Fruit fly (Drosophila melanogaster) whole organism, embryonic: ENCODE measurements around the gene CG31921.

Source experiments
- CG11398 ChIP-seq: fragments of 200-800 bp; sonication (Bioruptor generic); optimal IDR thresholded peaks from 2 replicates; lab custom pipeline; 2016; ENCODE audit warnings: missing biosample characterization, missing genetic modification characterization
- CG12744 ChIP-seq: fragments of 200-800 bp; sonication (Bioruptor generic); optimal IDR thresholded peaks from 2 replicates; lab custom pipeline; 2016; ENCODE audit warnings: missing biosample characterization, missing genetic modification characterization
- CG12769 ChIP-seq: fragments of 200-800 bp; sonication (Bioruptor generic); optimal IDR thresholded peaks from 2 replicates; lab custom pipeline; 2019; ENCODE audit warnings: missing biosample characterization, mild to moderate bottlenecking, missing genetic modification characterization, moderate library complexity
- CG14014 ChIP-seq: fragments of 200-800 bp; sonication (Bioruptor generic); IDR thresholded peaks from 2 replicates; pipeline ENCODE4 v1.3.6; 2022; ENCODE audit warnings: missing biosample characterization, missing genetic modification characterization
- CG14860 ChIP-seq: fragments of 200-800 bp; sonication (Bioruptor generic); IDR thresholded peaks from 3 replicates; pipeline ENCODE4 v1.3.6; 2022; ENCODE audit warnings: missing biosample characterization, missing genetic modification characterization; ENCODE audit not compliant: partially characterized antibody
- CG15479 ChIP-seq: fragments of 200-800 bp; sonication (Bioruptor generic); optimal IDR thresholded peaks from 3 replicates; lab custom pipeline; 2019; ENCODE audit warnings: missing biosample characterization, mild to moderate bottlenecking, missing genetic modification characterization, moderate library complexity
- CG1832 ChIP-seq: fragments of 200-800 bp; sonication (Bioruptor generic); optimal IDR thresholded peaks from 2 replicates; lab custom pipeline; 2017; ENCODE audit warnings: missing biosample characterization, mild to moderate bottlenecking, missing genetic modification characterization, inconsistent platforms
- CG18619 ChIP-seq: fragments of 200-800 bp; sonication (Bioruptor generic); optimal IDR thresholded peaks from 3 replicates; lab custom pipeline; 2017; ENCODE audit warnings: missing biosample characterization, mild to moderate bottlenecking, missing genetic modification characterization
- CG2202 ChIP-seq: fragments of 200-800 bp; sonication (Bioruptor generic); optimal IDR thresholded peaks from 2 replicates; lab custom pipeline; 2018; ENCODE audit warnings: missing biosample characterization, mild to moderate bottlenecking, missing genetic modification characterization
- CG30020 ChIP-seq: fragments of 200-800 bp; optimal IDR thresholded peaks from 2 replicates; lab custom pipeline; 2019; ENCODE audit warnings: missing biosample characterization, mild to moderate bottlenecking, missing genetic modification characterization, moderate library complexity
- CG33557 ChIP-seq: fragments of 200-800 bp; sonication (Bioruptor generic); optimal IDR thresholded peaks from 2 replicates; lab custom pipeline; 2019; ENCODE audit warnings: missing biosample characterization, mild to moderate bottlenecking, missing genetic modification characterization, moderate library complexity
- CG34422 ChIP-seq: fragments of 200-800 bp; sonication (Bioruptor generic); IDR thresholded peaks from 3 replicates; pipeline ENCODE4 v1.3.6; 2022; ENCODE audit warnings: missing biosample characterization, missing genetic modification characterization
- CG43689 ChIP-seq: fragments of 200-800 bp; sonication (Bioruptor generic); IDR thresholded peaks from 2 replicates; pipeline ENCODE4 v1.3.6; 2022; ENCODE audit warnings: missing biosample characterization, missing genetic modification characterization
- CG4730 ChIP-seq: fragments of 200-800 bp; sonication (Bioruptor generic); IDR thresholded peaks from 2 replicates; pipeline ENCODE4 v1.3.6; 2022; ENCODE audit warnings: missing biosample characterization, missing genetic modification characterization
- CG6689 ChIP-seq: fragments of 200-800 bp; sonication (Bioruptor generic); IDR thresholded peaks from 2 replicates; pipeline ENCODE4 v1.3.6; 2022; ENCODE audit warnings: missing biosample characterization, missing genetic modification characterization
- CG7372 ChIP-seq: fragments of 200-800 bp; sonication (Bioruptor generic); IDR thresholded peaks from 2 replicates; pipeline ENCODE4 v1.3.6; 2022; ENCODE audit warnings: missing biosample characterization, missing genetic modification characterization
- Doc2 ChIP-seq: fragments of 200-800 bp; sonication (Bioruptor generic); IDR thresholded peaks from 2 replicates; pipeline ENCODE4 v1.3.6; 2022; ENCODE audit warnings: missing biosample characterization, missing genetic modification characterization
- Eip74EF ChIP-seq, 2 experiments: fragments of 200-800 bp in 1 of 2; fragments of >200 bp in 1 of 2; sonication (Bioruptor generic) in 1 of 2; optimal IDR thresholded peaks; 2 replicates each; lab custom pipeline; 2017 to 2019; ENCODE audit warnings: missing biosample characterization in 2 of 2, missing genetic modification characterization in 2 of 2, mild to moderate bottlenecking in 1 of 2, moderate library complexity in 1 of 2
- Hand ChIP-seq: fragments of 200-800 bp; sonication (Bioruptor generic); optimal IDR thresholded peaks from 2 replicates; lab custom pipeline; 2017; ENCODE audit warnings: mild to moderate bottlenecking, missing biosample characterization, missing genetic modification reagents, missing genetic modification characterization
- Hmx ChIP-seq: fragments of 200-800 bp; sonication (Bioruptor generic); optimal IDR thresholded peaks from 2 replicates; lab custom pipeline; 2016; ENCODE audit warnings: missing biosample characterization, missing genetic modification characterization
- Jarid2 ChIP-seq: fragments of 200-800 bp; sonication (Bioruptor generic); optimal IDR thresholded peaks from 3 replicates; lab custom pipeline; 2017; ENCODE audit warnings: mild to moderate bottlenecking, missing biosample characterization, missing genetic modification reagents, missing genetic modification characterization
- MESR4 ChIP-seq: fragments of 200-800 bp; sonication (Bioruptor generic); optimal IDR thresholded peaks from 2 replicates; lab custom pipeline; 2018; ENCODE audit warnings: missing biosample characterization, mild to moderate bottlenecking, missing genetic modification characterization, moderate library complexity
- MTF-1 ChIP-seq: fragments of 200-800 bp; sonication (Bioruptor generic); optimal IDR thresholded peaks from 2 replicates; lab custom pipeline; 2018; ENCODE audit warnings: missing biosample characterization, mild to moderate bottlenecking, missing genetic modification characterization, borderline replicate concordance
- Med ChIP-seq: fragments of 200-800 bp; sonication (Bioruptor generic); peaks from one replicate; lab custom pipeline; 2016; ENCODE audit warnings: missing biosample characterization, missing genetic modification characterization, mild to moderate bottlenecking, inconsistent platforms, moderate library complexity
- NC2β ChIP-seq: fragments of 200-800 bp; sonication (Bioruptor generic); optimal IDR thresholded peaks from 2 replicates; lab custom pipeline; 2016; ENCODE audit warnings: missing biosample characterization, missing genetic modification characterization
- Pdp1 ChIP-seq, 2 experiments: fragments of 200-800 bp; sonication (Bioruptor generic); optimal IDR thresholded peaks; 3 replicates each; lab custom pipeline; 2016; ENCODE audit warnings: missing biosample characterization in 2 of 2, missing genetic modification characterization in 2 of 2, mild to moderate bottlenecking in 1 of 2, moderate library complexity in 1 of 2
- Rfx ChIP-seq: fragments of 200-800 bp; sonication (Bioruptor generic); IDR thresholded peaks from 2 replicates; pipeline ENCODE4 v1.3.6; 2022; ENCODE audit warnings: missing biosample characterization, missing genetic modification characterization
- Side ChIP-seq: fragments of 200-800 bp; sonication (Bioruptor generic); optimal IDR thresholded peaks from 2 replicates; lab custom pipeline; 2016; ENCODE audit warnings: missing biosample characterization, missing genetic modification characterization
- Xbp1 ChIP-seq: fragments of 200-800 bp; sonication (Bioruptor generic); optimal IDR thresholded peaks from 3 replicates; lab custom pipeline; 2016; ENCODE audit warnings: missing biosample characterization, mild to moderate bottlenecking, missing genetic modification characterization
- abd-A ChIP-seq: fragments of 200-800 bp; sonication (Bioruptor generic); optimal IDR thresholded peaks from 3 replicates; lab custom pipeline; 2019; ENCODE audit warnings: missing biosample characterization, mild to moderate bottlenecking, missing genetic modification characterization, moderate library complexity
- chif ChIP-seq, 2 experiments: fragments of 200-800 bp; sonication (Bioruptor generic); optimal IDR thresholded peaks; 3 replicates each; lab custom pipeline; 2016; ENCODE audit warnings: missing biosample characterization in 2 of 2, missing genetic modification characterization in 2 of 2
- dimm ChIP-seq: fragments of 200-800 bp; sonication (Bioruptor generic); IDR thresholded peaks from 2 replicates; pipeline ENCODE4 v1.3.6; 2022; ENCODE audit warnings: missing biosample characterization, missing genetic modification characterization
- exex ChIP-seq: fragments of 200-800 bp; sonication (Bioruptor generic); optimal IDR thresholded peaks from 4 replicates; lab custom pipeline; 2018; ENCODE audit warnings: missing biosample characterization, mild to moderate bottlenecking, missing genetic modification characterization, moderate library complexity
- ftz-f1 ChIP-seq: fragments of 200-800 bp; sonication (Bioruptor generic); optimal IDR thresholded peaks from 2 replicates; lab custom pipeline; 2016; ENCODE audit warnings: missing biosample characterization, missing genetic modification characterization
- jumu ChIP-seq: fragments of 200-800 bp; sonication (Bioruptor generic); optimal IDR thresholded peaks from 3 replicates; lab custom pipeline; 2016; ENCODE audit warnings: missing biosample characterization, missing genetic modification characterization
- knrl ChIP-seq: fragments of 200-800 bp; sonication (Bioruptor generic); IDR thresholded peaks from 3 replicates; pipeline ENCODE4 v1.3.6; 2022; ENCODE audit warnings: missing biosample characterization, missing genetic modification characterization; ENCODE audit not compliant: partially characterized antibody
- lab ChIP-seq: fragments of 200-800 bp; sonication (Bioruptor generic); optimal IDR thresholded peaks from 3 replicates; lab custom pipeline; 2017; ENCODE audit warnings: missing biosample characterization, missing genetic modification characterization, mild to moderate bottlenecking, moderate library complexity, missing genetic modification reagents
- nerfin-1 ChIP-seq: fragments of 200-800 bp; sonication (Bioruptor generic); optimal IDR thresholded peaks from 3 replicates; lab custom pipeline; 2019; ENCODE audit warnings: missing biosample characterization, mild to moderate bottlenecking, missing genetic modification characterization, moderate library complexity
- nom ChIP-seq: fragments of 200-800 bp; sonication (Bioruptor generic); optimal IDR thresholded peaks from 2 replicates; lab custom pipeline; 2017; ENCODE audit warnings: missing biosample characterization, missing genetic modification characterization, mild to moderate bottlenecking, moderate library complexity, missing genetic modification reagents
- pfk ChIP-seq: fragments of 200-800 bp; sonication (Bioruptor generic); optimal IDR thresholded peaks from 2 replicates; lab custom pipeline; 2018; ENCODE audit warnings: missing biosample characterization, mild to moderate bottlenecking, missing genetic modification characterization, moderate library complexity
- ranshi ChIP-seq: fragments of 200-800 bp; sonication (Bioruptor generic); IDR thresholded peaks from 2 replicates; pipeline ENCODE4 v1.3.6; 2022; ENCODE audit warnings: missing biosample characterization, missing genetic modification characterization
- schlank ChIP-seq: fragments of 200-800 bp; sonication (Bioruptor generic); optimal IDR thresholded peaks from 2 replicates; lab custom pipeline; 2018; ENCODE audit warnings: missing biosample characterization, mild to moderate bottlenecking, missing genetic modification characterization
- scrt ChIP-seq: fragments of 200-800 bp; sonication (Bioruptor generic); optimal IDR thresholded peaks from 2 replicates; lab custom pipeline; 2018; ENCODE audit warnings: missing biosample characterization, mild to moderate bottlenecking, missing genetic modification characterization, moderate library complexity
- sim ChIP-seq: fragments of 200-800 bp; sonication (Bioruptor generic); IDR thresholded peaks from 2 replicates; pipeline ENCODE4 v1.3.6; 2022; ENCODE audit warnings: missing biosample characterization, missing genetic modification characterization
- tll ChIP-seq, 2 experiments: fragments of 200-800 bp in 1 of 2; fragments of >200 bp in 1 of 2; sonication (Bioruptor generic) in 1 of 2; optimal IDR thresholded peaks; 2 replicates each; lab custom pipeline; 2017 to 2019; ENCODE audit warnings: missing biosample characterization in 2 of 2, missing genetic modification characterization in 2 of 2, mild to moderate bottlenecking in 1 of 2, moderate library complexity in 1 of 2
- toy ChIP-seq: fragments of 200-800 bp; sonication (Bioruptor generic); IDR thresholded peaks from 2 replicates; pipeline ENCODE4 v1.3.6; 2022; ENCODE audit warnings: missing biosample characterization, missing genetic modification characterization
- yki ChIP-seq: fragments of >200 bp; optimal IDR thresholded peaks from 3 replicates; lab custom pipeline; 2018
- zen2 ChIP-seq: fragments of 200-800 bp; sonication (Bioruptor generic); IDR thresholded peaks from 3 replicates; pipeline ENCODE4 v1.3.6; 2022; ENCODE audit warnings: missing biosample characterization, missing genetic modification characterization; ENCODE audit not compliant: partially characterized antibody

CG31921 gene

dm6 chr2L:300006-300405 is 32.1 kb downstream of the CG31921 start:
- TF ChIP-seq toy (GFP tag; lab: Robert Waterston, UW): no peak
- no peak for TF ChIP-seq CG30020 (tag; lab: Kevin White, UChicago)
- TF ChIP-seq yki (lab: Kevin White, UChicago): no peak
- TF ChIP-seq lab (GFP tag; lab: Kevin White, UChicago): peak; percentile 69
- no peak for TF ChIP-seq zen2 (GFP tag; lab: Robert Waterston, UW)
- TF ChIP-seq CG43689: no peak
- TF ChIP-seq CG14860: no peak
- no peak for TF ChIP-seq CG2202 (tag; lab: Kevin White, UChicago)
- TF ChIP-seq Jarid2 (GFP tag; lab: Kevin White, UChicago): no peak
- TF ChIP-seq Med (GFP tag; lab: Kevin White, UChicago): peak; percentile 60
- TF ChIP-seq Xbp1: no peak
- no peak for TF ChIP-seq knrl
- TF ChIP-seq dimm (GFP tag; lab: Robert Waterston, UW): no peak
- TF ChIP-seq CG4730: no peak
- no peak for TF ChIP-seq chif (GFP tag; optimal IDR thresholded peaks at IDR 0.05; lab: Kevin White, UChicago)
- no peak for TF ChIP-seq MESR4 (GFP tag; lab: Kevin White, UChicago)
- no peak for TF ChIP-seq Eip74EF (GFP tag; optimal IDR thresholded peaks at IDR 0.05; lab: Kevin White, UChicago)
- TF ChIP-seq exex (tag; lab: Kevin White, UChicago): peak; percentile 5
- no peak for TF ChIP-seq CG18619
- no peak for TF ChIP-seq CG15479 (GFP tag; lab: Kevin White, UChicago)
- TF ChIP-seq jumu (GFP tag; lab: Kevin White, UChicago): no peak
- TF ChIP-seq CG12744: no peak
- TF ChIP-seq NC2β (GFP tag; lab: Kevin White, UChicago): no peak
- peak in 1 of 2 experiments; percentile 20 for TF ChIP-seq Pdp1 (GFP tag; optimal IDR thresholded peaks at IDR 0.05; lab: Kevin White, UChicago)
- no peak for TF ChIP-seq CG1832

dm6 chr2L:299038-299437 is 33.1 kb downstream of the CG31921 start:
- no peak for TF ChIP-seq Doc2 (GFP tag; lab: Robert Waterston, UW)
- TF ChIP-seq Med (GFP tag; lab: Kevin White, UChicago): peak; percentile 52
- TF ChIP-seq, all 482 proteins: peak for 1

- TF ChIP-seq CG11398 (GFP tag; lab: Kevin White, UChicago) (no peak), CG34422 (GFP tag; lab: Robert Waterston, UW) (peak; percentile 54; the same call in 1 of the 3 replicates), Rfx (GFP tag; lab: Robert Waterston, UW) (peak; percentile 39; the same call in 1 of the 2 replicates), ftz-f1 (GFP tag; lab: Kevin White, UChicago) (peak; percentile 31), CG6689 (no peak), nom (peak; percentile 35), CG33557 (GFP tag; lab: Kevin White, UChicago) (no peak), nerfin-1 (tag; lab: Kevin White, UChicago) (no peak), pfk (GFP tag; lab: Kevin White, UChicago) (peak; percentile 9), CG12769 (tag; lab: Kevin White, UChicago) (peak; percentile 50), Side (GFP tag; lab: Kevin White, UChicago) (no peak), MTF-1 (peak; percentile 13), MESR4 (GFP tag; lab: Kevin White, UChicago) (no peak), abd-A (no peak), Med (GFP tag; lab: Kevin White, UChicago) (peak; percentile 30), tll (GFP tag; optimal IDR thresholded peaks at IDR 0.05; lab: Kevin White, UChicago) (no peak), Hand (GFP tag; lab: Kevin White, UChicago) (no peak), exex (tag; lab: Kevin White, UChicago) (peak; percentile 1), CG14014 (GFP tag; lab: Robert Waterston, UW) (no peak), ranshi (GFP tag; lab: Robert Waterston, UW) (no peak), scrt (GFP tag; lab: Kevin White, UChicago) (peak; percentile 3), CG7372 (no peak), Hmx (no peak), sim (no peak), schlank (tag; lab: Kevin White, UChicago) (no peak), Pdp1 (GFP tag; optimal IDR thresholded peaks at IDR 0.05; lab: Kevin White, UChicago) (peak in 1 of 2 experiments; percentile 33)
Measured at dm6 chr2L:298285-298644, 33.9 kb downstream of the CG31921 start.
